Worm (Caenorhabditis elegans) whole organism, L1 larva: ENCODE measurements around the gene R03G8.6.

Source experiments
- C04F5.9 ChIP-seq: sonication (generic microtip); optimal IDR thresholded peaks from 2 replicates; lab custom pipeline; 2016; ENCODE audit warnings: missing genetic modification characterization, missing compliant biosample characterization
- C16A3.4 ChIP-seq: fragments of 150-350 bp; optimal IDR thresholded peaks from 2 replicates; lab custom pipeline; 2014; ENCODE audit warnings: missing biosample characterization, missing genetic modification characterization
- aha-1 ChIP-seq: fragments of 150-350 bp; optimal IDR thresholded peaks from 2 replicates; lab custom pipeline; 2014; ENCODE audit warnings: missing biosample characterization, missing genetic modification characterization
- ceh-8 ChIP-seq: fragments of 200-800 bp; sonication (Bioruptor generic); optimal IDR thresholded peaks from 2 replicates; lab custom pipeline; 2018; ENCODE audit warnings: mild to moderate bottlenecking, missing genetic modification characterization, moderate library complexity, missing compliant biosample characterization
- ceh-82 ChIP-seq, 3 experiments: fragments of 150-350 bp in 1 of 3; sonication (generic microtip) in 2 of 3; optimal IDR thresholded peaks; 2 replicates each; lab custom pipeline; 2014 to 2017; ENCODE audit warnings: missing biosample characterization in 3 of 3, missing genetic modification characterization in 3 of 3
- ceh-88 ChIP-seq: fragments of 200-800 bp; sonication (Bioruptor generic); IDR thresholded peaks from 2 replicates; pipeline ENCODE4 v1.3.6; 2022; ENCODE audit warnings: missing genetic modification characterization, missing compliant biosample characterization
- dpl-1 ChIP-seq, 3 experiments: fragments of 150-350 bp in 2 of 3; sonication (generic microtip) in 1 of 3; optimal IDR thresholded peaks; 2 replicates each; lab custom pipeline; 2014 to 2017; ENCODE audit warnings: missing biosample characterization in 3 of 3, missing genetic modification characterization in 3 of 3, missing genetic modification reagents in 3 of 3
- dsc-1 ChIP-seq: sonication (generic microtip); optimal IDR thresholded peaks from 2 replicates; lab custom pipeline; 2016; ENCODE audit warnings: mild to moderate bottlenecking, missing genetic modification characterization, missing compliant biosample characterization
- efl-1 ChIP-seq, 4 experiments: fragments of 150-350 bp; optimal IDR thresholded peaks in 3 of 4; peaks in 1 of 4; 1 replicate in 1 of 4; 2 replicates in 3 of 4; lab custom pipeline; 2014; ENCODE audit warnings: missing biosample characterization in 2 of 4, missing genetic modification characterization in 2 of 4, missing genetic modification reagents in 2 of 4
- efl-3 ChIP-seq: fragments of 200-800 bp; sonication (Bioruptor generic); optimal IDR thresholded peaks from 2 replicates; lab custom pipeline; 2018; ENCODE audit warnings: mild to moderate bottlenecking, missing genetic modification characterization, missing compliant biosample characterization
- egl-13 ChIP-seq: sonication (generic microtip); optimal IDR thresholded peaks from 2 replicates; lab custom pipeline; 2016; ENCODE audit warnings: missing genotype, missing genetic modification reagents, missing genetic modification characterization, missing compliant biosample characterization
- elt-2 ChIP-seq: sonication (generic microtip); optimal IDR thresholded peaks from 2 replicates; lab custom pipeline; 2016; ENCODE audit warnings: missing genetic modification characterization, mild to moderate bottlenecking, inconsistent platforms, missing compliant biosample characterization, missing genetic modification reagents
- elt-3 ChIP-seq, 6 experiments: fragments of 150-350 bp in 1 of 6; sonication (generic microtip); optimal IDR thresholded peaks; 2 replicates each; lab custom pipeline; 2017 to 2018; ENCODE audit warnings: missing biosample characterization in 6 of 6, missing genetic modification characterization in 6 of 6, inconsistent platforms in 1 of 6
- ets-5 ChIP-seq: fragments of 200-800 bp; sonication (Bioruptor generic); IDR thresholded peaks from 2 replicates; pipeline ENCODE4 v1.3.6; 2022; ENCODE audit warnings: missing genetic modification characterization, missing compliant biosample characterization
- fkh-10 ChIP-seq: sonication (generic microtip); optimal IDR thresholded peaks from 2 replicates; lab custom pipeline; 2017; ENCODE audit warnings: missing biosample characterization, missing genetic modification reagents, missing genetic modification characterization
- fkh-8 ChIP-seq: sonication (generic microtip); optimal IDR thresholded peaks from 2 replicates; lab custom pipeline; 2016; ENCODE audit warnings: mild to moderate bottlenecking, missing genetic modification characterization, missing compliant biosample characterization
- fos-1 ChIP-seq: fragments of 150-350 bp; optimal IDR thresholded peaks from 2 replicates; lab custom pipeline; 2014; ENCODE audit warnings: missing biosample characterization, missing genetic modification characterization
- irx-1 ChIP-seq: sonication (generic microtip); optimal IDR thresholded peaks from 2 replicates; lab custom pipeline; 2016; ENCODE audit warnings: missing genetic modification characterization, missing compliant biosample characterization
- isw-1 ChIP-seq: fragments of 200-800 bp; sonication (Bioruptor generic); IDR thresholded peaks from 2 replicates; pipeline ENCODE4 v1.3.6; 2022; ENCODE audit warnings: missing genetic modification characterization, missing compliant biosample characterization
- lin-13 ChIP-seq: fragments of 150-350 bp; optimal IDR thresholded peaks from 2 replicates; lab custom pipeline; 2014; ENCODE audit warnings: missing biosample characterization, missing genetic modification reagents, missing genetic modification characterization
- lin-15B ChIP-seq: fragments of 150-350 bp; sonication (generic microtip); optimal IDR thresholded peaks from 3 replicates; lab custom pipeline; 2014; ENCODE audit warnings: missing biosample characterization, missing genetic modification characterization
- lsy-2 ChIP-seq, 2 experiments: fragments of 150-350 bp; optimal IDR thresholded peaks; 2 replicates each; lab custom pipeline; 2014; ENCODE audit warnings: missing biosample characterization in 2 of 2, missing genetic modification characterization in 2 of 2
- mab-9 ChIP-seq: fragments of 200-800 bp; sonication (Bioruptor generic); IDR thresholded peaks from 2 replicates; pipeline ENCODE4 v1.3.6; 2022; ENCODE audit warnings: missing genetic modification reagents, missing genetic modification characterization, missing compliant biosample characterization
- mdl-1 ChIP-seq, 2 experiments: fragments of 150-350 bp; optimal IDR thresholded peaks; 2 replicates each; lab custom pipeline; 2014 to 2017; ENCODE audit warnings: missing biosample characterization in 2 of 2, missing genetic modification characterization in 2 of 2, inconsistent platforms in 1 of 2
- mep-1 ChIP-seq: fragments of 150-350 bp; optimal IDR thresholded peaks from 2 replicates; lab custom pipeline; 2014; ENCODE audit warnings: missing biosample characterization, missing genetic modification characterization
- nhr-11 ChIP-seq: fragments of 150-350 bp; optimal IDR thresholded peaks from 2 replicates; lab custom pipeline; 2014; ENCODE audit warnings: missing biosample characterization, missing genetic modification characterization
- nhr-12 ChIP-seq: sonication (generic microtip); optimal IDR thresholded peaks from 2 replicates; lab custom pipeline; 2017; ENCODE audit warnings: missing biosample characterization, missing genetic modification characterization
- nhr-20 ChIP-seq: sonication (generic microtip); optimal IDR thresholded peaks from 2 replicates; lab custom pipeline; 2016; ENCODE audit warnings: mild to moderate bottlenecking, missing genetic modification characterization, missing compliant biosample characterization
- nhr-47 ChIP-seq: sonication (generic microtip); optimal IDR thresholded peaks from 2 replicates; lab custom pipeline; 2016; ENCODE audit warnings: mild to moderate bottlenecking, missing genetic modification characterization, moderate library complexity, missing compliant biosample characterization
- nhr-76 ChIP-seq: sonication (generic microtip); optimal IDR thresholded peaks from 2 replicates; lab custom pipeline; 2017; ENCODE audit warnings: missing biosample characterization, missing genetic modification characterization
- nhr-90 ChIP-seq: sonication (generic microtip); optimal IDR thresholded peaks from 2 replicates; lab custom pipeline; 2016; ENCODE audit warnings: mild to moderate bottlenecking, missing genetic modification characterization, missing compliant biosample characterization; ENCODE audit not compliant: poor library complexity
- pqm-1 ChIP-seq: sonication (generic microtip); optimal IDR thresholded peaks from 3 replicates; lab custom pipeline; 2017; ENCODE audit warnings: missing biosample characterization, missing genetic modification characterization
- snpc-4 ChIP-seq: fragments of 150-350 bp; optimal IDR thresholded peaks from 2 replicates; lab custom pipeline; 2014; ENCODE audit warnings: missing biosample characterization, missing genetic modification characterization
- snu-23 ChIP-seq: sonication (generic microtip); optimal IDR thresholded peaks from 2 replicates; lab custom pipeline; 2016; ENCODE audit warnings: missing genetic modification characterization, missing compliant biosample characterization
- sox-4 ChIP-seq: sonication (generic microtip); optimal IDR thresholded peaks from 2 replicates; lab custom pipeline; 2016; ENCODE audit warnings: missing genetic modification characterization, missing compliant biosample characterization
- unc-62 ChIP-seq: fragments of 150-350 bp; optimal IDR thresholded peaks from 2 replicates; lab custom pipeline; 2014; ENCODE audit warnings: missing biosample characterization, missing genetic modification reagents, missing genetic modification characterization
- unc-98 ChIP-seq: fragments of 200-800 bp; sonication (Bioruptor generic); IDR thresholded peaks from 2 replicates; pipeline ENCODE4 v1.3.6; 2022; ENCODE audit warnings: missing genetic modification characterization, missing compliant biosample characterization
- vab-15 ChIP-seq: sonication (generic microtip); optimal IDR thresholded peaks from 2 replicates; lab custom pipeline; 2017; ENCODE audit warnings: missing genotype, mild to moderate bottlenecking, missing genetic modification characterization, missing compliant biosample characterization
- ztf-11 ChIP-seq, 2 experiments: sonication (generic microtip); optimal IDR thresholded peaks; 2 replicates each; lab custom pipeline; 2016 to 2017; ENCODE audit warnings: missing genetic modification characterization in 2 of 2, missing biosample characterization in 1 of 2, missing compliant biosample characterization in 1 of 2
- ztf-4 ChIP-seq: fragments of 150-350 bp; optimal IDR thresholded peaks from 2 replicates; lab custom pipeline; 2014; ENCODE audit warnings: missing biosample characterization, missing genetic modification characterization

The R03G8.6 gene

ce11 chrX:13082326-13082725 lies 18.0 kb downstream of the R03G8.6 start, which contains the start of gene str-10:
TSS of gene str-10 (plus strand) at chrX:13082626.
- TF ChIP-seq ceh-82 (tag; optimal IDR thresholded peaks at IDR 0.05; lab: Kevin White, UChicago) (no peak), efl-1 (optimal IDR thresholded peaks at IDR 0.05; lab: Kevin White, UChicago) (no peak), efl-1 (GFP tag; optimal IDR thresholded peaks at IDR 0.05 in 1 of 2; lab: Kevin White, UChicago) (peak in 1 of 2 experiments; percentile 5)
- TF ChIP-seq, all 84 proteins: peak for 1

- TF ChIP-seq nhr-11 (tag; lab: Kevin White, UChicago) = no peak
- TF ChIP-seq fkh-10 (GFP tag; lab: Kevin White, UChicago) = no peak
- TF ChIP-seq ceh-88 (GFP tag; lab: Robert Waterston, UW) = no peak
- no peak for TF ChIP-seq snpc-4 (tag; lab: Kevin White, UChicago)
- no peak for TF ChIP-seq elt-2 (tag; lab: Kevin White, UChicago)
- no peak for TF ChIP-seq ceh-8 (GFP tag; lab: Kevin White, UChicago)
- TF ChIP-seq vab-15 = no peak
Observed at ce11 chrX:13077872-13078271, 22.4 kb downstream of the R03G8.6 start, which contains the start of gene K03A11.4. TSS of gene K03A11.4 (plus strand) at chrX:13078172.

- TF ChIP-seq lin-13 (no peak), dpl-1 (GFP tag; optimal IDR thresholded peaks at IDR 0.05; lab: Kevin White, UChicago) (no peak), nhr-47 (tag; lab: Kevin White, UChicago) (no peak), ztf-11 (tag; optimal IDR thresholded peaks at IDR 0.05; lab: Kevin White, UChicago) (no peak), efl-3 (GFP tag; lab: Kevin White, UChicago) (no peak)
Observed at ce11 chrX:13074373-13074772, 25.9 kb downstream of the R03G8.6 start, which contains the start of gene ceh-28. TSS of gene ceh-28 (plus strand) at chrX:13074673.

ce11 chrX:13071120-13071519 lies 29.2 kb downstream of the R03G8.6 start, which contains the start of gene cpx-2:
TSS of gene cpx-2 (minus strand) at chrX:13071220.
- TF ChIP-seq mdl-1 (tag; optimal IDR thresholded peaks at IDR 0.05; lab: Kevin White, UChicago) = no peak
- TF ChIP-seq unc-62 (GFP tag; lab: Kevin White, UChicago) = no peak
- no peak for TF ChIP-seq fkh-10 (GFP tag; lab: Kevin White, UChicago)
- no peak for TF ChIP-seq lsy-2 (tag; optimal IDR thresholded peaks at IDR 0.05; lab: Kevin White, UChicago)
- no peak for TF ChIP-seq mab-9 (GFP tag; lab: Robert Waterston, UW)
- TF ChIP-seq lin-15B (tag; lab: Kevin White, UChicago) = no peak
- TF ChIP-seq fkh-8 (tag; lab: Kevin White, UChicago) = no peak
- TF ChIP-seq pqm-1 (tag; lab: Kevin White, UChicago) = no peak
- no peak for TF ChIP-seq nhr-76 (tag; lab: Kevin White, UChicago)

- TF ChIP-seq dsc-1 (tag; lab: Kevin White, UChicago) = no peak
- no peak for TF ChIP-seq unc-98 (GFP tag; lab: Robert Waterston, UW)
- TF ChIP-seq nhr-20 (tag; lab: Kevin White, UChicago) = no peak
- no peak for TF ChIP-seq nhr-90 (tag; lab: Kevin White, UChicago)
- TF ChIP-seq C16A3.4 (tag; lab: Kevin White, UChicago) = no peak
- no peak for TF ChIP-seq ceh-8 (GFP tag; lab: Kevin White, UChicago)
Observed at ce11 chrX:13062934-13063585, 37.2 kb downstream of the R03G8.6 start, which contains the start of gene K03A11.5. TSS of gene K03A11.5 (plus strand) at chrX:13063535.

- no peak for TF ChIP-seq elt-3 (tag; optimal IDR thresholded peaks at IDR 0.05; lab: Kevin White, UChicago)
- no peak for TF ChIP-seq C04F5.9 (tag; lab: Kevin White, UChicago)
- TF ChIP-seq irx-1 (tag; lab: Kevin White, UChicago) = no peak
- no peak for TF ChIP-seq aha-1
- TF ChIP-seq ceh-88 (GFP tag; lab: Robert Waterston, UW) = no peak
- TF ChIP-seq pqm-1 (tag; lab: Kevin White, UChicago) = no peak
- TF ChIP-seq ztf-4 (tag; lab: Kevin White, UChicago) = no peak
- TF ChIP-seq nhr-12 (tag; lab: Kevin White, UChicago) = no peak
- TF ChIP-seq mdl-1 (tag; optimal IDR thresholded peaks at IDR 0.05; lab: Kevin White, UChicago) = no peak
- TF ChIP-seq lsy-2 (tag; optimal IDR thresholded peaks at IDR 0.05; lab: Kevin White, UChicago) = no peak
- TF ChIP-seq mep-1 (tag; lab: Kevin White, UChicago) = no peak
- TF ChIP-seq vab-15 = no peak
- no peak for TF ChIP-seq sox-4 (tag; lab: Kevin White, UChicago)
- TF ChIP-seq isw-1 = no peak
- no peak for TF ChIP-seq egl-13 (tag; lab: Kevin White, UChicago)
- no peak for TF ChIP-seq snu-23 (GFP tag; lab: Kevin White, UChicago)
- TF ChIP-seq ets-5 (GFP tag; lab: Robert Waterston, UW) = no peak
- TF ChIP-seq fos-1 (tag; lab: Kevin White, UChicago) = no peak
- TF ChIP-seq dpl-1 (GFP tag; optimal IDR thresholded peaks at IDR 0.05; lab: Kevin White, UChicago) = no peak
Observed at ce11 chrX:13061366-13061765, 38.9 kb downstream of the R03G8.6 start.
